Worm (Caenorhabditis elegans) whole organism, midembryonic: ENCODE measurements around the gene R11.3.

Experiments
- T22C8.4 ChIP-seq: fragments of 200-800 bp; sonication (Bioruptor generic); IDR thresholded peaks from 2 replicates; pipeline ENCODE4 v1.3.6; 2022; ENCODE audit warnings: missing genetic modification characterization, missing compliant biosample characterization
- cog-1 ChIP-seq: sonication (generic microtip); optimal IDR thresholded peaks from 2 replicates; lab custom pipeline; 2016; ENCODE audit warnings: missing genetic modification characterization, missing compliant biosample characterization
- flt-1 ChIP-seq: fragments of 200-800 bp; sonication (Bioruptor generic); IDR thresholded peaks from 2 replicates; pipeline ENCODE4 v1.3.6; 2022; ENCODE audit warnings: missing genetic modification characterization, missing compliant biosample characterization
- klf-2 ChIP-seq: fragments of 200-800 bp; sonication (Bioruptor generic); conservative IDR thresholded peaks from 2 replicates; pipeline ENCODE4 v1.3.6; 2022; ENCODE audit warnings: missing genetic modification reagents, missing genetic modification characterization, missing compliant biosample characterization
- tab-1 ChIP-seq: fragments of 200-800 bp; sonication (Bioruptor generic); IDR thresholded peaks from 2 replicates; pipeline ENCODE4 v1.3.6; 2022; ENCODE audit warnings: missing genetic modification characterization, missing compliant biosample characterization
- ztf-29 ChIP-seq: fragments of 200-800 bp; sonication (Bioruptor generic); IDR thresholded peaks from 2 replicates; pipeline ENCODE4 v1.3.6; 2022; ENCODE audit warnings: missing genetic modification reagents, missing genetic modification characterization, missing compliant biosample characterization

DNA sequence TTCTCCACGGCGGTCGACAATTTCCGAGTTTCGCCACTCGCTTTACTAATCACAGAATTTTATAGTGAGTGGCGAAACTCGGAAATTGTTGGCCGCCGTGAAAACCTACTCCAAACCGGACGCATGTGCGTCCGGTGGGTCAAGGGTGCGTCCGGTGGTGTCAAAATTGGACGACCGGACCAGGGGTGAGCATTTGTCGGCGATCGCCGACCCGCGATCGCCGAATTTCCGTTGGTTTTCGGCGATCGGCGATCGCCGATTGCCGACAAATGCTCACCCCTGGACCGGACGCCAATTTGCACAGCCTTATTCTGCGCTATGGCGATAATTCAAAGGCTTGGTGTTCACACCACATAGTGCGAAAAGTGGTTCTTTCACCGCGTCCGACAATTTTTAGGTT is 5.3 kb upstream of the R11.3 start:
- TF ChIP-seq flt-1 (no peak), ztf-29 (GFP tag; lab: Robert Waterston, UW) (no peak), tab-1 (GFP tag; lab: Robert Waterston, UW) (no peak), klf-2 (no peak), cog-1 (tag; lab: Kevin White, UChicago) (no peak), T22C8.4 (GFP tag; lab: Robert Waterston, UW) (no peak)
